Fruit fly (Drosophila melanogaster) whole organism, adult: ENCODE data around the gene CG6000.

Experiments
- CG5204 ChIP-seq: fragments of 200-800 bp; sonication (Bioruptor generic); optimal IDR thresholded peaks from 2 replicates; lab custom pipeline; 2016; ENCODE audit warnings: missing biosample characterization, missing genetic modification characterization
- Hr96 ChIP-seq: fragments of 200-800 bp; sonication (Bioruptor generic); optimal IDR thresholded peaks from 2 replicates; lab custom pipeline; 2016; ENCODE audit warnings: missing biosample characterization, missing genetic modification characterization
- cic ChIP-seq: fragments of 200-800 bp; sonication (Bioruptor generic); optimal IDR thresholded peaks from 2 replicates; lab custom pipeline; 2017; ENCODE audit warnings: missing biosample characterization, mild to moderate bottlenecking, missing genetic modification characterization, moderate library complexity

- TF ChIP-seq cic (GFP tag; lab: Kevin White, UChicago) (no peak), Hr96 (GFP tag; lab: Kevin White, UChicago) (no peak), CG5204 (GFP tag; lab: Kevin White, UChicago) (no peak)
These were observed 11.5 kb downstream of the CG6000 start for dm6 chr3R:24065718-24066117.
